Fruit fly (Drosophila melanogaster) whole organism, prepupa: Measurements from ENCODE around the gene CG7992.

Experiments used
- CG15336 ChIP-seq: fragments of 200-800 bp; sonication (Bioruptor generic); IDR thresholded peaks from 2 replicates; pipeline ENCODE4 v1.3.6; 2022; ENCODE audit warnings: missing biosample characterization, missing genetic modification characterization
- CG8632 ChIP-seq: fragments of 200-800 bp; sonication (Bioruptor generic); optimal IDR thresholded peaks from 3 replicates; lab custom pipeline; 2016; ENCODE audit warnings: missing biosample characterization, missing genetic modification characterization
- eg ChIP-seq: fragments of 200-800 bp; sonication (Bioruptor generic); IDR thresholded peaks from 3 replicates; pipeline ENCODE4 v1.3.6; 2022; ENCODE audit warnings: missing biosample characterization, missing genetic modification characterization

DNA sequence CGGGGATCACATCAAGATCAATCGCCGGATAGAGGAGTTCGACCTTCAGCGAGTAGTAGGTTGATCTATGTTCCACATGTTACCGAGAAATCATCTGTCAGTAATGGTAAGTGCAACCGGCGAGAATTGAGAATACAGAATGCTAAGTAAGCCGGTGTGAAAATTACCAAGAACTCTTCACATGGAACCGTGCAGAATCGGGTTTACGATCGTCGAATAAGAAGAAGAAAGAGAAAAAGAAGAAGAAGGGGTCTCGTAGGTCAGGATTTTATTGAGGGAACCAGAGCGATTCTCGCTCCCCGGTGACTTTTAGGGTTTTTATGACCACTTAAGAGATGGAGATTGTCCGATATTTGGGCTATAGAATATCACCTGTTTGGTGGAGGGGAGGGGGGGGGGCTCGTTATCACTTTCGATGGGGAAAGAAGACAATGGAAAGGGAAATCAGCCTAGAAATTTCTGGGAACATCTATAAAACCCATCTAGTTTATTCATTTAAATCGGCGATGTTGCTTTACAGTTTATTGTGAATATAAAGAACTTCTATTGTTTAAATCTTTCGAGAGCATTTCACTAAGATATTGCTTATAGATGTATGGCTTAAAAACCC, 26.0 kb downstream of the CG7992 start:
- TF ChIP-seq eg (GFP tag; lab: Robert Waterston, UW) (no peak), CG8632 (GFP tag; lab: Kevin White, UChicago) (no peak), CG15336 (GFP tag; lab: Robert Waterston, UW) (no peak)
